Fruit fly (Drosophila melanogaster) whole organism, adult: ENCODE results near the gene lz.

Source experiments
- CG11617 ChIP-seq: fragments of 200-800 bp; sonication (Bioruptor generic); optimal IDR thresholded peaks from 2 replicates; lab custom pipeline; 2017; ENCODE audit warnings: mild to moderate bottlenecking, missing biosample characterization, missing genetic modification reagents, missing genetic modification characterization
- CG12768 ChIP-seq: fragments of 200-800 bp; sonication (Bioruptor generic); optimal IDR thresholded peaks from 2 replicates; lab custom pipeline; 2017; ENCODE audit warnings: missing biosample characterization, missing genetic modification characterization, mild to moderate bottlenecking, moderate library complexity, missing genetic modification reagents
- CG14711 ChIP-seq: fragments of 200-800 bp; sonication (Bioruptor generic); optimal IDR thresholded peaks from 2 replicates; lab custom pipeline; 2018; ENCODE audit warnings: missing biosample characterization, mild to moderate bottlenecking, missing genetic modification characterization, moderate library complexity
- CG1620 ChIP-seq: fragments of 200-800 bp; sonication (Bioruptor generic); optimal IDR thresholded peaks from 2 replicates; lab custom pipeline; 2016; ENCODE audit warnings: missing biosample characterization, missing genetic modification characterization
- CG33017 ChIP-seq: fragments of 200-800 bp; sonication (Bioruptor generic); optimal IDR thresholded peaks from 2 replicates; lab custom pipeline; 2018; ENCODE audit warnings: missing biosample characterization, mild to moderate bottlenecking, missing genetic modification characterization, moderate library complexity
- CG5204 ChIP-seq: fragments of 200-800 bp; sonication (Bioruptor generic); optimal IDR thresholded peaks from 2 replicates; lab custom pipeline; 2016; ENCODE audit warnings: missing biosample characterization, missing genetic modification characterization
- CG7045 ChIP-seq: fragments of 200-800 bp; sonication (Bioruptor generic); optimal IDR thresholded peaks from 2 replicates; lab custom pipeline; 2017; ENCODE audit warnings: missing biosample characterization, mild to moderate bottlenecking, missing genetic modification characterization
- CG7101 ChIP-seq: fragments of 200-800 bp; sonication (Bioruptor generic); optimal IDR thresholded peaks from 2 replicates; lab custom pipeline; 2018; ENCODE audit warnings: missing biosample characterization, mild to moderate bottlenecking, missing genetic modification characterization, moderate library complexity
- Clk ChIP-seq: fragments of 200-800 bp; sonication (Bioruptor generic); optimal IDR thresholded peaks from 2 replicates; lab custom pipeline; 2017; ENCODE audit warnings: missing biosample characterization, missing genetic modification characterization
- Crg-1 ChIP-seq: fragments of 200-800 bp; sonication (Bioruptor generic); optimal IDR thresholded peaks from 2 replicates; lab custom pipeline; 2016; ENCODE audit warnings: missing biosample characterization, missing genetic modification characterization
- Hr96 ChIP-seq: fragments of 200-800 bp; sonication (Bioruptor generic); optimal IDR thresholded peaks from 2 replicates; lab custom pipeline; 2016; ENCODE audit warnings: missing biosample characterization, missing genetic modification characterization
- Mnt ChIP-seq: fragments of 200-800 bp; sonication (Bioruptor generic); optimal IDR thresholded peaks from 2 replicates; lab custom pipeline; 2016; ENCODE audit warnings: missing biosample characterization, mild to moderate bottlenecking, missing genetic modification characterization
- bab1 ChIP-seq: fragments of 200-800 bp; sonication (Bioruptor generic); optimal IDR thresholded peaks from 3 replicates; lab custom pipeline; 2019; ENCODE audit warnings: missing biosample characterization, mild to moderate bottlenecking, missing genetic modification characterization, moderate library complexity
- cic ChIP-seq: fragments of 200-800 bp; sonication (Bioruptor generic); optimal IDR thresholded peaks from 2 replicates; lab custom pipeline; 2017; ENCODE audit warnings: missing biosample characterization, mild to moderate bottlenecking, missing genetic modification characterization, moderate library complexity
- cnc ChIP-seq, 2 experiments: fragments of >200 bp; optimal IDR thresholded peaks; 2 replicates each; lab custom pipeline; 2017
- kay ChIP-seq: fragments of 200-800 bp; sonication (Bioruptor generic); peaks from one replicate; lab custom pipeline; 2016; ENCODE audit warnings: missing biosample characterization, missing genetic modification characterization, borderline replicate concordance
- ovo ChIP-seq: fragments of 200-800 bp; sonication (Bioruptor generic); optimal IDR thresholded peaks from 2 replicates; lab custom pipeline; 2016; ENCODE audit warnings: missing biosample characterization, missing genetic modification characterization
- pad ChIP-seq: fragments of 200-800 bp; sonication (Bioruptor generic); optimal IDR thresholded peaks from 3 replicates; lab custom pipeline; 2017; ENCODE audit warnings: missing biosample characterization, missing genetic modification characterization, mild to moderate bottlenecking, moderate library complexity, missing genetic modification reagents
- tj ChIP-seq: fragments of 200-800 bp; sonication (Bioruptor generic); optimal IDR thresholded peaks from 3 replicates; lab custom pipeline; 2017; ENCODE audit warnings: missing biosample characterization, mild to moderate bottlenecking, missing genetic modification characterization, moderate library complexity
- toe ChIP-seq: fragments of 200-800 bp; sonication (Bioruptor generic); optimal IDR thresholded peaks from 2 replicates; lab custom pipeline; 2016; ENCODE audit warnings: missing biosample characterization, missing genetic modification characterization

lz gene

DNA sequence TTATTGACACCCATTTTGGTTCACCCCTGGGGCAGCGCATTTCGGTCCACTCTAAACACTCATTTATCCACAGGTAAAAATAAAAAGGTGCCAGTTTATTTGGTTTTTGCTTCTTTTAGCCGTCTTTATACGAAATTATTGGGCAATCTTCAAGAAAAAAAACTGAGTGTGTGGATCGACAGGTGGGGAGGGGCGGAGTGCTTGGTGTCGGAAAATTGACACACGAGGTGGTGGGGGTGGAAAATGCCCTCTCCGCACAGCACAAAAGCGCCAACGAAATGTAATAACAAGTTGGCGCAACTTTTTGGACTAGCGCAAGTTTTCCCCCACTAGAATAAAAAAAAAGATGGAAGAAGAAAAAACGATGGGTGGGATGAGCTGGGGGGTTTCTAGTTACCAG, 61.1 kb downstream of the lz start:
- TF ChIP-seq cnc (optimal IDR thresholded peaks at IDR 0.05; lab: Kevin White, UChicago) (no peak), Mnt (GFP tag; lab: Kevin White, UChicago) (no peak), CG33017 (tag; lab: Kevin White, UChicago) (no peak), toe (GFP tag; lab: Kevin White, UChicago) (no peak), cic (GFP tag; lab: Kevin White, UChicago) (no peak), CG11617 (GFP tag; lab: Kevin White, UChicago) (no peak), CG7101 (tag; lab: Kevin White, UChicago) (no peak), Hr96 (no peak), tj (GFP tag; lab: Kevin White, UChicago) (no peak), pad (GFP tag; lab: Kevin White, UChicago) (no peak), Crg-1 (no peak), bab1 (GFP tag; lab: Kevin White, UChicago) (no peak), Clk (GFP tag; lab: Kevin White, UChicago) (no peak), ovo (no peak), CG5204 (GFP tag; lab: Kevin White, UChicago) (no peak), kay (no peak), CG12768 (no peak)

DNA sequence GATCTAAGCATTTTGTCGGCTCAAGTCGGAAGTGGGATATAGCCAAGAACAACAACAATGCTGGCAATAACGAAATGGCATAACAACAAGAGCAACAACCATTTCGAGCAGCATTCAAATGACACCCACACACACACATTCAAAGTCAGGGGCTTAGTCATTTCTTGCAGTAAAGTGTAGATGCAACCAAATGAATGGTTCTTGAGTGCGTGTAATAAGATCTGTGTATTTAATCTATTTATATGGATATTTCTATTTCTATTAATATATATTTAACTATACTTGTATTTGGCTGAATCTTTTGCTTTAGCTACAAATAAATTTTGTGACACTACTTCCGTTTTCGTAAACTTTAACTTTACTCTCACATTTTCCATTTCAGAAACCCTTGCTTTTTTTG, 63.3 kb downstream of the lz start:
- TF ChIP-seq tj (GFP tag; lab: Kevin White, UChicago): no peak
- TF ChIP-seq toe (GFP tag; lab: Kevin White, UChicago): no peak
- no peak for TF ChIP-seq CG33017 (tag; lab: Kevin White, UChicago)
- TF ChIP-seq kay: no peak
- TF ChIP-seq CG11617 (GFP tag; lab: Kevin White, UChicago): no peak
- no peak for TF ChIP-seq CG5204 (GFP tag; lab: Kevin White, UChicago)
- no peak for TF ChIP-seq CG7045
- TF ChIP-seq cnc (optimal IDR thresholded peaks at IDR 0.05; lab: Kevin White, UChicago): no peak
- TF ChIP-seq cic (GFP tag; lab: Kevin White, UChicago): no peak
- no peak for TF ChIP-seq pad (GFP tag; lab: Kevin White, UChicago)
- no peak for TF ChIP-seq Clk (GFP tag; lab: Kevin White, UChicago)
- no peak for TF ChIP-seq CG12768
- no peak for TF ChIP-seq Crg-1
- no peak for TF ChIP-seq CG7101 (tag; lab: Kevin White, UChicago)
- TF ChIP-seq bab1 (GFP tag; lab: Kevin White, UChicago): no peak
- TF ChIP-seq Hr96: no peak
- TF ChIP-seq CG1620 (GFP tag; lab: Kevin White, UChicago): no peak
- TF ChIP-seq CG14711: no peak
- no peak for TF ChIP-seq ovo
- TF ChIP-seq Mnt (GFP tag; lab: Kevin White, UChicago): no peak

dm6 chrX:9349224-9349623, 64.8 kb downstream of the lz start:
- TF ChIP-seq CG11617 (GFP tag; lab: Kevin White, UChicago) (no peak), bab1 (GFP tag; lab: Kevin White, UChicago) (peak; percentile 9), CG7101 (tag; lab: Kevin White, UChicago) (peak; percentile 18), CG14711 (peak; percentile 33), pad (GFP tag; lab: Kevin White, UChicago) (no peak), Crg-1 (no peak), CG7045 (peak; percentile 27), tj (GFP tag; lab: Kevin White, UChicago) (no peak), toe (GFP tag; lab: Kevin White, UChicago) (no peak)

- TF ChIP-seq Clk (GFP tag; lab: Kevin White, UChicago): no peak
- TF ChIP-seq CG5204 (GFP tag; lab: Kevin White, UChicago): no peak
- no peak for TF ChIP-seq CG14711
- no peak for TF ChIP-seq CG7045
- no peak for TF ChIP-seq cic (GFP tag; lab: Kevin White, UChicago)
- no peak for TF ChIP-seq cnc (optimal IDR thresholded peaks at IDR 0.05; lab: Kevin White, UChicago)
Measured at dm6 chrX:9350309-9350708, 65.9 kb downstream of the lz start.

dm6 chrX:9352112-9353096, 68.0 kb downstream of the lz start:
- TF ChIP-seq kay (no peak), CG7101 (tag; lab: Kevin White, UChicago) (peak; percentile 64), CG33017 (tag; lab: Kevin White, UChicago) (peak; percentile 45), pad (GFP tag; lab: Kevin White, UChicago) (peak; percentile 20), Mnt (GFP tag; lab: Kevin White, UChicago) (no peak), CG14711 (peak; percentile 60), CG1620 (GFP tag; lab: Kevin White, UChicago) (peak; percentile 26), Hr96 (peak; percentile 11), tj (GFP tag; lab: Kevin White, UChicago) (peak; percentile 52), ovo (peak; percentile 17), CG5204 (GFP tag; lab: Kevin White, UChicago) (no peak), bab1 (GFP tag; lab: Kevin White, UChicago) (peak; percentile 31), Clk (GFP tag; lab: Kevin White, UChicago) (no peak), toe (GFP tag; lab: Kevin White, UChicago) (peak; percentile 25), CG11617 (GFP tag; lab: Kevin White, UChicago) (peak; percentile 38)
